Fruit fly (Drosophila melanogaster) ovary, adult (tissue): ENCODE data around the gene Osi6.

Experiments
- CG17801 ChIP-seq: fragments of 200-800 bp; optimal IDR thresholded peaks from 2 replicates; lab custom pipeline; 2019; ENCODE audit warnings: missing biosample characterization, mild to moderate bottlenecking, missing genetic modification characterization, moderate library complexity; ENCODE audit not compliant: partially characterized antibody

The Osi6 gene

DNA sequence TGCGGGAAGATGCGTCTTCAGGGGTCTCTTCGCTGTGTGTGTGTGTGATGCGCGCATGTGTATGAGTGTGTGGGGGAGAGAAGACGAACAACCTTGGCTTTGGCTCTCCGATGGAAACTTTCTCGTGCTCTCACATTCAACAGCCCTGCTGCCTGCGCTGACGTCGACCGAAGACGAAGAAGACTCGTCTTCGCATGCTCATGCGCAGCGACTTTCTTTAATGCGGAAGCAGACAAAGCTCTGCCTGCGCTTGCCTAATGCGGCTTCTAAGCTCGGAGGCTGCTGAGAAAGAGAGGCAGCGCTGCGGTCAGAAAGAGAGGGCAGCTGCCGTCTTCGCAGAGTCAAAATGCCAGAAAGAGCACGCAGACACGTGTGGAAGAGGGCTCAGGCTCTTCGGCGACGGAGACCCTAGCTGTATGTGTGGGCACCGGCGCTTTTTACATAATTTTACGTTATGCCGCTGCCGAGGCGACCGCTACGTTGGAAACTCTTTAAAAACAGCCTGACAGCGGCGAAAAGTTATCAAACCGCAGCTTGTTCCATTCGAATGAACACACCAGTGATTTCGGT lies at the start of gene Osi6:
Gene Osi6 (plus strand): TSS at position 520 of the 570 bp plus-strand sequence.
- TF ChIP-seq CG17801 (GFP tag; lab: Kevin White, UChicago), result no peak

DNA sequence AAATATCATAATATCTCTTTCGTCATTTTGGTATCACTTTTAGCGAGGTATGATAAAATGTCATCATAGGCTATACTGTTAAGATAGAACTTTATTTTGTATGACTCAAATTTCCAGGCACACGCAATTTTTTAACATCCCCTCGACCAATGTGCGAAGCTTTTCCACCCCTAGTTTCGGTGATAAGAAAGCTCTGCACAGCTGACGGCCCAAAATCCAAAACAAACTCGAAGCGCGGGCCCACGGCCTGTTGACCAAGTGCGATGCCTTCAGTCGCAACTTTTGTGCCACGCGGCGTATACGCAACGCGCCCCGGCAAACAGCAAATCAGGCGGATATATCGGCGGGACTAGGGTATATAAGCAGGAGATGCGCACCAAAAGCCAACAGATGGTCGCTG lies 47.5 kb upstream of the Osi6 start, which contains the start of gene NPFR:
Gene NPFR (plus strand): TSS at position 301 of the 400 bp plus-strand sequence.
- TF ChIP-seq CG17801 (GFP tag; lab: Kevin White, UChicago), result no peak

DNA sequence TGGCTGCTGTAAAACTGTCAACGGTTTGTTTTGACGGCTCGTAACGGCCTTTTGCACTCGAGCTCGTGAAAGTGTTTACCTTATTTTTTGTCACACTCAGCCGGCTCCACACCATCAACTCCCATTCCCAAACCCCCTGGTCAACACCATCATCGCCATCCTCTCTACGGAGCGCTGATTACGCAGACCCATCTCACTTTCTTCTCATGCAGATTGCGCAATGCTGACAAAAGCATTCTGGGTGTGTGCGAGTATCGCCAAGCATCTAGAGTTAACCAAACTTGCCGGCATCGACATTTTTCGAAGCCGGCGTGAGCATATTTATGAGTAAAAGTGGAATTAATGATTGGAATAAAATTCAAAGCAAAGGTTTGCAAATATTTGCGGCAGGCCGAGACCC lies 38.1 kb upstream of the Osi6 start:
- TF ChIP-seq CG17801 (GFP tag; lab: Kevin White, UChicago), result no peak

DNA sequence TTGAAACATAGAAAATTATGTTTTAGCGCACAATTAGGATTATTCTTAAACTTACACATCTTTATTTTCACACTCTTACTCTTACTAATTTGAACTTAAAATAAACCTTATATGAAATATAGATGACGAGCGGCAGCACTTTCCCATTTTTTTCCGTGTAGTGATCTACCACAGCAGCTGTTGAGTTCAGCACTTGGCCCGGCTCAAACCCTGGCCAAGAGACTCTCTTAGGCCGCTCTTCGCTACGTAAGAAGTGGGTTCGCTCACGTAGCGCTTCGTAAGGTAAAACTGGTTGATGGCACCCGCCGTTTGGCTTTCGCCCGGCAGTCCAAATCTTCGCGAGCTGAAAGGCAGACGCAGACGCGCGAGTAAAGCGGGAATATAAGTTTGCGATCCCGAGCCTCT lies 36.0 kb upstream of the Osi6 start, which contains the start of gene Osi24:
Gene Osi24 (plus strand): TSS at position 324 of the 405 bp plus-strand sequence.
- TF ChIP-seq CG17801 (GFP tag; lab: Kevin White, UChicago), result no peak

DNA sequence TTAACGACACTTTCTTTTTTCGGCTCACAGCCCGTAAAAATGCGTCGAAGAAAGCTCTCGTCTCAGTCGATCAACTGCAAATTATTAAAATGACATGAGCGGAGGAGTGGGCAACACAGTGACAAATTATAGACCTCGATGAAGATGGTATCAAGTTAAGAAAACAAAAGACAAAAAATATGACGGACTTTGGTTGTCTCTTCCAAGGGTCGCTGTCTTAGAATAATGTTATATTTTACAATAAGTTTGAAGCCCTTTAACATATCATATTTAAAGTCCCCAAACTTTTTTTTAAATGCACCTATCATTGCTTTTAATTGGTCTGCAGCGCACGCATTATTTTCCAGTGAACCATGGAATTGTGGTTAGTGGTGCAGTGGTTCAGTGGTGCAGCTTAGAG lies 34.8 kb upstream of the Osi6 start:
- no peak for TF ChIP-seq CG17801 (GFP tag; lab: Kevin White, UChicago)

DNA sequence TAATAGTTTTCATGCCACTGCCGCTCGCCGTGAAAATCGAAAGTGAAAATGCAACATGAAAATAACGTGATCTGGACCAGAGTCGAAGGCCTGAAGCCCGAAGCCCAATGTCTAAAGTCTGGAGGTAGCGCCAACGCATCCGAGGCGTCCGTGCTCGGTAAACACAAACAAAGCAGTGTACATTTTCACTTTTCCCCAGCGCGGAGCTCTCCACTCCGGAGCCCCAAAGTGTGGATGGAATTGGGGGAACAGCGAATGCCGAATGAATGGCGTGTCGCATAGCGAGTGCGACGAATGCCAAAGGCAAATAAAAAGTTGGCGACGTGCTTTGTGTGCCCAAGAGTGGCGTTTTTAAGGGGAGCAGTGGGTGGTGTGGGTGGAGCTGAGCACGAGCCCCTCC lies 31.5 kb upstream of the Osi6 start:
- TF ChIP-seq CG17801 (GFP tag; lab: Kevin White, UChicago), result no peak

DNA sequence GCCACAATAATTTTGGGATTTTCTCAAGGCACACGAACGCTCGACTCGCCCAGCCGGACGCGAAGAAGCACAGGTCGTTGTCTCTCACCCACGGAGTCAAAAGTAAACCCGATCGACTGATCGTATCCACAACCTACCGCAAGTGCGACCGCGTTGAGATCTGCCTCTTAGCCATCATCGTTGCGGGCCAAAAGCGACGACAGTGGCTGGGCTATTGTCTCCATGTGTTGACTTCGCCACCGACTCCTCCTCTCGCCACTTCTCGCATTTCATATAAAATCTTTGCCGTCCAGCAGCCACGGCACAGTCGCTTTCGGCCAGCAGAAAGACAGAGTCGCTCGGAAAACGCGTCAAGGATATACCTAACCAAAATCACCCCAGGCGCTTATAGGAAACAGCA lies 25.4 kb upstream of the Osi6 start, which contains the start of gene Osi2:
Gene Osi2 (plus strand): TSS at position 301 of the 400 bp plus-strand sequence.
- TF ChIP-seq CG17801 (GFP tag; lab: Kevin White, UChicago), result no peak

DNA sequence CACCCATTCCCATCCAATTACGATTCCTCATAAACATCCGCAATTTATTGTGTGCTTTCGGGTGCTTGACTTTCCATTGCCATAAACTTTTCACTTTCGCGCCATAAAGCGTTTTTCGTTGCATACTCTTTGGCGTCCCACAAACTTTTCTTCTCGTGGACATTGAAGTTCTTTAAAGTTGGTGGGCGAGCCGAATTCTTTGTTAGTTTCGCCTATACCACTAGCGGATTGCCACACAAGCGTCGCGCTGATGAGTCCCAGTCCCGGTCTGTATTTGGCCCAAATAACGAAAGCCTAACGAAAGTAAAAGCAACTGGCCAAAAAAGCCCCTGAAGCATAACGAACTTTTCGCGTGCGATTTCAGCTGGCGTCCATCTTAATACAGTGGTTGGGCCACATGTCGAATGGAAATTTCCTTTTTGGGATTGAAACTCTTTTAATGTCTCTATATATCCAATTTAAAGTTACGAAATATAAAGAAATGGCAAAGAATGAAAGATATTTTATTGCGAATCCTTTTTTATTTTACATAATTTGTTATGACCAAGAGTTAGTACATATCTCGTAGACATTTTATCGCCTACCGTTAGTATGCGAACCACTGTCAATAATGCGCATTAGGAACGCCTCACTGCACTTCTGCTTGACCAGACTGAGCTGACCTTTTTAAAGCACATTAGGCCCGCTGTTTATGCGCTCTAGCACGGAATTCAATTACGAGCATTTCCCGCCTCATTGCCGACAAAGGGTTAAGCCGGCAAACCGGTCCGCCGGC lies 24.1 kb upstream of the Osi6 start:
- no peak for TF ChIP-seq CG17801 (GFP tag; lab: Kevin White, UChicago)

DNA sequence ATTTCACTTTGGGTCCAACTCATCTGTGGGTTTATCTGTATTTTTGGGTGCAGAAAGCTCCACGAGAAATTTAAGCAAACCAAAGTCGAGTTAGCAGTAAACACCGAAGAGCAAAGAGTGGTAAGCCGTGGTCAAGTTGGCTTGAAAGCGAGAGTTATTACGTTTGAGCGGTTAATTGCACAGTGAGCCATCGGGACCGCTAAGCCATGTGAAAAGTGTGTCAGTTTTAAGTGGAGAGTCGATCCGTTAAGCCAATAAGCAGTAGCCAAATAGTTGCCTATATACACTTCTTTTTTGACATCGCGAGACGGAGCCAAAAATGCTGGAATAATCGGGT lies 23.5 kb upstream of the Osi6 start:
- TF ChIP-seq CG17801 (GFP tag; lab: Kevin White, UChicago), result no peak

DNA sequence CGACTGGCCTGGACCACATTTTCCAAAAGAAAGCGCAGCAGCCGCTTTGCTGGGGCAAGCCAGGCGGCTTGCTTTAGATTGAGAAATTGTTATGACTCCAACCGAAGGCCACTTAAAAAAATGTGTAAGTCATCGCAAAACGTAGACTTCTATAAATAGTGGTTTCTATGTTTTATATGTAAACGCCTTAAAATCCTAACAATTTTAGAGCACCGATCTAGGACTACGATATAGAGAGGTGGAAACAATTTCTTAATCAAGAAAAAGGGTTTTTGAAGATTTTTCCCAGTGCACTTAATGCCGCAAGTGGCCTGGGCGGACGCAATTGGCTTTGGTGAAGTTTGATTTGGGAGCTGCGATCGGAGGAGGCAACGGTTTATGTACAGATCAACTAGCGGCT lies 20.3 kb upstream of the Osi6 start:
- no peak for TF ChIP-seq CG17801 (GFP tag; lab: Kevin White, UChicago)

DNA sequence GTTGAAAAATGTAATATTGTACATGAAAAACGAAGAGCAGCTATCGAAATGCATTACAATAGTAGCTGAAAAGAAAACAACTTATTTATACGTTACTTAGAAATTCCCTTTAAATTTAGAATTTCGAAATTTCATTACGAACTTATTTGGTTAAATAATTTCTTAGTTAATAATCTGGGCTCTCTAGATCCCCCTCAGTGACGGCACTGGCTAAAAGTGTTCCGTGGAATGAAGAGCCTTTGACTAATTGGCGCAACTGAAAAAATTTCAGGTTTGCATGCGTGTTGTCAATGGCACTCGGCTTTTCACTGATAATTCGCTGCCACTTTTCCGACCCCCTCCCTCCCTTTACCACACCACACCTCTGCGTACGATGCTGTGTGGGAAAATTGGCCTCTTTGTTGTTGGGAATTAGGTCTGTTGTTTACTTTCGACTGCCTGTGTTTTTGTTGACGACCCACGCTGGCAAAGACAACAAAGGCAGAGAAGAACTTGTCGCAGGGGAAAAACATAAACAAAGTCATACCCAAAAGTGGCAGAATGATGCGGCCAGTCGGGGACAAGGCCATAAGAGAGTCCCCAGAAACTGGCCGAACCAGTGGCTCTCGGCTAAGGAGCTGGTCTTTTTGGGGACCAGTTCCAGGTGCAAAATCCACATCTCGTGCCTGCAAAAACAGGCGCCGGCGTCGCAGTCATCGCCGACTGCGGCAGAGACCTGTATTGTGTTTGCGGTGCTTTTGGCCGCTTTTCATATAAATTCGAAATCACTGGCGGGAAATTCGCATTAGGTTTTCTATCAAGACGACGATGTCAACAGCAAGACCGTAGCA lies 19.2 kb upstream of the Osi6 start, which contains the start of gene Osi3:
Gene Osi3 (plus strand): TSS at position 780 of the 830 bp plus-strand sequence.
- no peak for TF ChIP-seq CG17801 (GFP tag; lab: Kevin White, UChicago)

DNA sequence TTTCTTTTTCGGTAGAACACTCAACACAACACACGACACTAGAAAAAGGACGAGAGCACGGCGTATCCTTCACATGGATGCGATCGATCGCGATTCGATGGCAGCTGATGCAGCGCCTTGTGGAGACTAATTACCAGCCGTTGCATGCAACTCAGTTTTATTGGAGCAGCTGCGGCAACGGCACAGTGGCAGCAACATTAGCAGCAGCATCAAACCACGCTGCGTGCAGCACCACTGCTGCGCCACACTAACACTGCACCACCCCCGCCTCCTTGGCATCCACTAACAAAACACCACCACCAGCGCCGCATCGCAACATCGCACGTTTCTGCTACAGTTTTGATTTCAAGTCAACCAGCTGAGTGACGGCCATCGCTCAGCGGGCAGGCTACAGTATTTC lies 12.8 kb upstream of the Osi6 start, which contains the start of gene Osi4:
Gene Osi4 (minus strand): TSS at position 101 of the 400 bp plus-strand sequence.
- TF ChIP-seq CG17801 (GFP tag; lab: Kevin White, UChicago), result no peak

DNA sequence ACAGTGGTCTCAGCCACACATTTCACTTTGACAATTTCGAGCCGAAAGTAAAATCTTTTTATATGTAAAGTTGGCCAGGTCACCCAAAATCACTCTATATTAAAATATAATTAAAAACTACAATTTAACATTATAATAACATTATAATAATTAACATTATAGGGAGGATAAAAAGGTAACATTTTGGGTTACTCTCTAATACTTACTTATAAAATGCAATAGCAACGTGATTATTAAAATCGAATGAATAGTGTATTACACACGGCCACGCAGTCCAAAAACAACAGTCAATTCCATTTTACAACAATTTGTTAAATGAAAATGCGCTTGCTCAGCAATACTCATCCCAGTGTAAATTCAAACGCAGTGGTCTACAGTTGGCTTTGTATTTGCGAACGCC lies 12.4 kb upstream of the Osi6 start:
- TF ChIP-seq CG17801 (GFP tag; lab: Kevin White, UChicago), result no peak

DNA sequence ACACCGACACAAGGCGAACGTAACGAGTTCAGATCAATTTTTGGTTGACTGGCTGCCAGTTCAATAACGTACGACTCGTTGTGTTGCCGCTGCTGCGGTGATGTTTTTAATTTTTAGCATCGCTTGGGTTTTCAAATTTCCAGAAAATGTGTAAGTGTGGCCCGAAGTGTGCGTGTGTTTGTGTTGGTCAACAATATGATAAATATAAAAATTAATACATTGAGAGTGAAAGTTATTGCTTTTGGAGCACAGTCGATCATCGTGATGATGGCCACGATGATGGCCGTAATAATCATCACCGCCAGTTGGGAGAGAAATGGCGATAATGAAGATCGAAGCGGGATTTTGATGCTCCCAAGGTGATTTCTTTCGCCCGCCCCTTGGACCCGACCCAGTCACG lies 8.4 kb upstream of the Osi6 start:
- TF ChIP-seq CG17801 (GFP tag; lab: Kevin White, UChicago), result no peak

DNA sequence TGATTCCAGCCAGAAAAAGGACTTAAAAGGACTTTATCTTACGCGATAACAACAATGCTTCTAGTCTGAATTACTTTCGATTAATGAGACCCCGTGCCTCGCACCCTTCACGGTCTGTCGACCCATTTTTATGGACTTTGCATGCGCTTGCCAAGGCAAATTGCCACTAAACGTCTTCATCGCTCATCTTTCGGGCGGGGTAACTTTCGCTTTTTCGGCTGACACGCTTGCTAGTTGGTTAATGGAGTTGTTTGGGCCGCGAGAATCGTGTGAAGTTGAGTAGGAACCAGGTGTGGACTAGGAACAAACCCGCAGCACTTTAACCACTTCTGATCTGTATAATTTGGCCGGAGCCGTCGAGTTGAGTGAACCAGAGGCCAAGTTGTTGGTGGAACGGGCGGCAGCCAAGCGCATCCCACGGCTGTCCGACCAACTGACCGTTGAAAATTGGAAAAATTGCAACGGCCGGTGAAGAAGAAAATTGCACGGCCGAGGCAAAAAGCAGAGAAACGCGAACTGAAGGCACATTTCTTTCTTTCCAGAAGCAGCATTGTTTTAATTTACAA lies 7.4 kb upstream of the Osi6 start, which contains the start of gene Osi5:
Gene Osi5 (plus strand): TSS at position 516 of the 566 bp plus-strand sequence.
- TF ChIP-seq CG17801 (GFP tag; lab: Kevin White, UChicago), result no peak
